Worm (Caenorhabditis elegans): ENCODE data around the gene Y46G5A.36.

- TF ChIP-seq elt-3 (tag; optimal IDR thresholded peaks at IDR 0.05) (no peak), mab-5 (tag; optimal IDR thresholded peaks at IDR 0.05) (no peak), nhr-237 (tag; optimal IDR thresholded peaks at IDR 0.05) (no peak), blmp-1 (tag; optimal IDR thresholded peaks at IDR 0.05) (no peak), snpc-4 (tag; optimal IDR thresholded peaks at IDR 0.05) (no peak), unc-39 (tag; optimal IDR thresholded peaks at IDR 0.05) (no peak)
These were observed 16.8 kb upstream of the Y46G5A.36 start, which contains the start of gene spds-1 for ce11 chrII:12806602-12807182.
